Fruit fly (Drosophila melanogaster) whole organism, adult: ENCODE measurements around the gene cl.

ENCODE experiments used
- CG11617 ChIP-seq: fragments of 200-800 bp; sonication (Bioruptor generic); optimal IDR thresholded peaks from 2 replicates; lab custom pipeline; 2017; ENCODE audit warnings: mild to moderate bottlenecking, missing biosample characterization, missing genetic modification reagents, missing genetic modification characterization
- CG12768 ChIP-seq: fragments of 200-800 bp; sonication (Bioruptor generic); optimal IDR thresholded peaks from 2 replicates; lab custom pipeline; 2017; ENCODE audit warnings: missing biosample characterization, missing genetic modification characterization, mild to moderate bottlenecking, moderate library complexity, missing genetic modification reagents
- CG14711 ChIP-seq: fragments of 200-800 bp; sonication (Bioruptor generic); optimal IDR thresholded peaks from 2 replicates; lab custom pipeline; 2018; ENCODE audit warnings: missing biosample characterization, mild to moderate bottlenecking, missing genetic modification characterization, moderate library complexity
- CG1620 ChIP-seq: fragments of 200-800 bp; sonication (Bioruptor generic); optimal IDR thresholded peaks from 2 replicates; lab custom pipeline; 2016; ENCODE audit warnings: missing biosample characterization, missing genetic modification characterization
- CG33017 ChIP-seq: fragments of 200-800 bp; sonication (Bioruptor generic); optimal IDR thresholded peaks from 2 replicates; lab custom pipeline; 2018; ENCODE audit warnings: missing biosample characterization, mild to moderate bottlenecking, missing genetic modification characterization, moderate library complexity
- CG5204 ChIP-seq: fragments of 200-800 bp; sonication (Bioruptor generic); optimal IDR thresholded peaks from 2 replicates; lab custom pipeline; 2016; ENCODE audit warnings: missing biosample characterization, missing genetic modification characterization
- CG7045 ChIP-seq: fragments of 200-800 bp; sonication (Bioruptor generic); optimal IDR thresholded peaks from 2 replicates; lab custom pipeline; 2017; ENCODE audit warnings: missing biosample characterization, mild to moderate bottlenecking, missing genetic modification characterization
- CG7101 ChIP-seq: fragments of 200-800 bp; sonication (Bioruptor generic); optimal IDR thresholded peaks from 2 replicates; lab custom pipeline; 2018; ENCODE audit warnings: missing biosample characterization, mild to moderate bottlenecking, missing genetic modification characterization, moderate library complexity
- Clk ChIP-seq: fragments of 200-800 bp; sonication (Bioruptor generic); optimal IDR thresholded peaks from 2 replicates; lab custom pipeline; 2017; ENCODE audit warnings: missing biosample characterization, missing genetic modification characterization
- Crg-1 ChIP-seq: fragments of 200-800 bp; sonication (Bioruptor generic); optimal IDR thresholded peaks from 2 replicates; lab custom pipeline; 2016; ENCODE audit warnings: missing biosample characterization, missing genetic modification characterization
- Hr96 ChIP-seq: fragments of 200-800 bp; sonication (Bioruptor generic); optimal IDR thresholded peaks from 2 replicates; lab custom pipeline; 2016; ENCODE audit warnings: missing biosample characterization, missing genetic modification characterization
- Mnt ChIP-seq: fragments of 200-800 bp; sonication (Bioruptor generic); optimal IDR thresholded peaks from 2 replicates; lab custom pipeline; 2016; ENCODE audit warnings: missing biosample characterization, mild to moderate bottlenecking, missing genetic modification characterization
- bab1 ChIP-seq: fragments of 200-800 bp; sonication (Bioruptor generic); optimal IDR thresholded peaks from 3 replicates; lab custom pipeline; 2019; ENCODE audit warnings: missing biosample characterization, mild to moderate bottlenecking, missing genetic modification characterization, moderate library complexity
- cic ChIP-seq: fragments of 200-800 bp; sonication (Bioruptor generic); optimal IDR thresholded peaks from 2 replicates; lab custom pipeline; 2017; ENCODE audit warnings: missing biosample characterization, mild to moderate bottlenecking, missing genetic modification characterization, moderate library complexity
- cnc ChIP-seq, 2 experiments: fragments of >200 bp; optimal IDR thresholded peaks; 2 replicates each; lab custom pipeline; 2017
- kay ChIP-seq: fragments of 200-800 bp; sonication (Bioruptor generic); peaks from one replicate; lab custom pipeline; 2016; ENCODE audit warnings: missing biosample characterization, missing genetic modification characterization, borderline replicate concordance
- ovo ChIP-seq: fragments of 200-800 bp; sonication (Bioruptor generic); optimal IDR thresholded peaks from 2 replicates; lab custom pipeline; 2016; ENCODE audit warnings: missing biosample characterization, missing genetic modification characterization
- pad ChIP-seq: fragments of 200-800 bp; sonication (Bioruptor generic); optimal IDR thresholded peaks from 3 replicates; lab custom pipeline; 2017; ENCODE audit warnings: missing biosample characterization, missing genetic modification characterization, mild to moderate bottlenecking, moderate library complexity, missing genetic modification reagents
- tj ChIP-seq: fragments of 200-800 bp; sonication (Bioruptor generic); optimal IDR thresholded peaks from 3 replicates; lab custom pipeline; 2017; ENCODE audit warnings: missing biosample characterization, mild to moderate bottlenecking, missing genetic modification characterization, moderate library complexity
- toe ChIP-seq: fragments of 200-800 bp; sonication (Bioruptor generic); optimal IDR thresholded peaks from 2 replicates; lab custom pipeline; 2016; ENCODE audit warnings: missing biosample characterization, missing genetic modification characterization

Gene cl

dm6 chr2L:5489084-5489617 is 30.8 kb upstream of the cl start:
- TF ChIP-seq cic (GFP tag; lab: Kevin White, UChicago) (no peak), CG14711 (tag; lab: Kevin White, UChicago) (no peak), CG1620 (no peak), toe (GFP tag; lab: Kevin White, UChicago) (no peak), pad (GFP tag; lab: Kevin White, UChicago) (no peak), Clk (no peak), cnc (optimal IDR thresholded peaks at IDR 0.05; lab: Kevin White, UChicago) (no peak), Crg-1 (GFP tag; lab: Kevin White, UChicago) (no peak), CG5204 (GFP tag; lab: Kevin White, UChicago) (no peak), tj (no peak), bab1 (GFP tag; lab: Kevin White, UChicago) (no peak), CG12768 (no peak)

- no peak for TF ChIP-seq Mnt
- no peak for TF ChIP-seq CG12768
- no peak for TF ChIP-seq tj
- TF ChIP-seq CG11617 (GFP tag; lab: Kevin White, UChicago), result no peak
- no peak for TF ChIP-seq CG33017
- TF ChIP-seq Crg-1 (GFP tag; lab: Kevin White, UChicago), result no peak
- TF ChIP-seq bab1 (GFP tag; lab: Kevin White, UChicago), result no peak
- TF ChIP-seq CG1620, result no peak
- no peak for TF ChIP-seq cic (GFP tag; lab: Kevin White, UChicago)
- TF ChIP-seq pad (GFP tag; lab: Kevin White, UChicago), result no peak
- TF ChIP-seq Hr96 (GFP tag; lab: Kevin White, UChicago), result no peak
These were observed 30.1 kb upstream of the cl start for dm6 chr2L:5489757-5490359.

dm6 chr2L:5491220-5491619 is 28.7 kb upstream of the cl start:
- no peak for TF ChIP-seq cnc (optimal IDR thresholded peaks at IDR 0.05; lab: Kevin White, UChicago)
- TF ChIP-seq CG7045, result no peak
- no peak for TF ChIP-seq Mnt
- TF ChIP-seq Clk, result no peak
- TF ChIP-seq CG7101 (tag; lab: Kevin White, UChicago), result no peak
- no peak for TF ChIP-seq tj
- TF ChIP-seq CG14711 (tag; lab: Kevin White, UChicago), result no peak
- no peak for TF ChIP-seq ovo (GFP tag; lab: Kevin White, UChicago)
- no peak for TF ChIP-seq toe (GFP tag; lab: Kevin White, UChicago)

- TF ChIP-seq Crg-1 (GFP tag; lab: Kevin White, UChicago) (no peak), ovo (GFP tag; lab: Kevin White, UChicago) (no peak), CG7045 (no peak), CG1620 (no peak), CG12768 (no peak), Mnt (no peak)
These were observed 27.0 kb upstream of the cl start for dm6 chr2L:5492924-5493323.

- TF ChIP-seq CG12768, result no peak
- TF ChIP-seq Clk, result no peak
- no peak for TF ChIP-seq pad (GFP tag; lab: Kevin White, UChicago)
- no peak for TF ChIP-seq Crg-1 (GFP tag; lab: Kevin White, UChicago)
- no peak for TF ChIP-seq toe (GFP tag; lab: Kevin White, UChicago)
- TF ChIP-seq Mnt, result no peak
- no peak for TF ChIP-seq CG1620
- no peak for TF ChIP-seq kay
- no peak for TF ChIP-seq CG11617 (GFP tag; lab: Kevin White, UChicago)
- TF ChIP-seq cnc (optimal IDR thresholded peaks at IDR 0.05; lab: Kevin White, UChicago), result no peak
- no peak for TF ChIP-seq CG14711 (tag; lab: Kevin White, UChicago)
- no peak for TF ChIP-seq CG7101 (tag; lab: Kevin White, UChicago)
- TF ChIP-seq CG33017, result no peak
- TF ChIP-seq CG5204 (GFP tag; lab: Kevin White, UChicago), result no peak
- TF ChIP-seq CG7045, result no peak
- no peak for TF ChIP-seq tj
- TF ChIP-seq cic (GFP tag; lab: Kevin White, UChicago), result no peak
- no peak for TF ChIP-seq Hr96 (GFP tag; lab: Kevin White, UChicago)
These were observed 26.0 kb upstream of the cl start for dm6 chr2L:5493907-5494404.

- TF ChIP-seq CG12768 (no peak), CG5204 (GFP tag; lab: Kevin White, UChicago) (peak; percentile 18)
These were observed 25.1 kb upstream of the cl start for dm6 chr2L:5494808-5495356.

dm6 chr2L:5496468-5497093 is 23.4 kb upstream of the cl start:
- TF ChIP-seq CG7101 (tag; lab: Kevin White, UChicago) (no peak), ovo (GFP tag; lab: Kevin White, UChicago) (no peak), Hr96 (GFP tag; lab: Kevin White, UChicago) (no peak), Mnt (no peak), pad (GFP tag; lab: Kevin White, UChicago) (no peak), CG14711 (tag; lab: Kevin White, UChicago) (no peak), toe (GFP tag; lab: Kevin White, UChicago) (no peak), CG11617 (GFP tag; lab: Kevin White, UChicago) (no peak), CG1620 (no peak), cnc (optimal IDR thresholded peaks at IDR 0.05; lab: Kevin White, UChicago) (no peak), CG5204 (GFP tag; lab: Kevin White, UChicago) (no peak), kay (no peak), Clk (no peak)
